Worm (Caenorhabditis elegans): Measurements from ENCODE around the gene rpn-3.

ce11 chrIII:8491945-8492344, 44.8 kb downstream of the rpn-3 start:
- TF ChIP-seq Y48G9A.11 (GFP tag; IDR thresholded peaks at IDR 0.05) (no peak), ceh-82 (tag; optimal IDR thresholded peaks at IDR 0.05) (no peak), fkh-10 (GFP tag; optimal IDR thresholded peaks at IDR 0.05) (no peak)
